Fruit fly (Drosophila melanogaster) whole organism, embryonic: ENCODE data around the gene ca.
A peak's percentile ranks its signal among the peaks of the same experiment; 100 is the strongest.

Source experiments
- Ada2b ChIP-seq: fragments of 200-800 bp; sonication (Bioruptor generic); IDR thresholded peaks from 2 replicates; pipeline ENCODE4 v1.3.6; 2022; ENCODE audit warnings: missing biosample characterization, missing genetic modification characterization
- Atf-2 ChIP-seq: fragments of 200-800 bp; sonication (Bioruptor generic); optimal IDR thresholded peaks from 2 replicates; lab custom pipeline; 2016; ENCODE audit warnings: missing biosample characterization, missing genetic modification characterization
- B-H2 ChIP-seq: fragments of 200-800 bp; sonication (Bioruptor generic); optimal IDR thresholded peaks from 2 replicates; lab custom pipeline; 2018; ENCODE audit warnings: missing biosample characterization, mild to moderate bottlenecking, missing genetic modification characterization
- BEAF-32 ChIP-seq: fragments of 200-800 bp; sonication (Bioruptor generic); optimal IDR thresholded peaks from 3 replicates; lab custom pipeline; 2017; ENCODE audit warnings: missing biosample characterization, missing genetic modification characterization, mild to moderate bottlenecking, moderate library complexity, missing genetic modification reagents
- CG11398 ChIP-seq: fragments of 200-800 bp; sonication (Bioruptor generic); optimal IDR thresholded peaks from 2 replicates; lab custom pipeline; 2016; ENCODE audit warnings: missing biosample characterization, missing genetic modification characterization
- CG12391 ChIP-seq: fragments of 200-800 bp; sonication (Bioruptor generic); optimal IDR thresholded peaks from 3 replicates; lab custom pipeline; 2018; ENCODE audit warnings: missing biosample characterization, mild to moderate bottlenecking, missing genetic modification characterization, moderate library complexity
- CG13894 ChIP-seq: fragments of 200-800 bp; sonication (Bioruptor generic); optimal IDR thresholded peaks from 3 replicates; lab custom pipeline; 2018; ENCODE audit warnings: missing biosample characterization, mild to moderate bottlenecking, missing genetic modification characterization, moderate library complexity
- CG14441 ChIP-seq: fragments of 200-800 bp; sonication (Bioruptor generic); IDR thresholded peaks from 2 replicates; pipeline ENCODE4 v1.3.6; 2022; ENCODE audit warnings: missing biosample characterization, missing genetic modification characterization
- CG14860 ChIP-seq: fragments of 200-800 bp; sonication (Bioruptor generic); IDR thresholded peaks from 3 replicates; pipeline ENCODE4 v1.3.6; 2022; ENCODE audit warnings: missing biosample characterization, missing genetic modification characterization; ENCODE audit not compliant: partially characterized antibody
- CG14965 ChIP-seq: fragments of 200-800 bp; sonication (Bioruptor generic); optimal IDR thresholded peaks from 2 replicates; lab custom pipeline; 2016; ENCODE audit warnings: missing biosample characterization, missing genetic modification characterization, borderline replicate concordance
- CG16813 ChIP-seq: fragments of 200-800 bp; sonication (Bioruptor generic); IDR thresholded peaks from 3 replicates; pipeline ENCODE4 v1.3.6; 2022; ENCODE audit warnings: missing biosample characterization, missing genetic modification characterization; ENCODE audit not compliant: partially characterized antibody
- CG17361 ChIP-seq: fragments of 200-800 bp; sonication (Bioruptor generic); IDR thresholded peaks from 3 replicates; pipeline ENCODE4 v1.3.6; 2022; ENCODE audit warnings: missing biosample characterization, missing genetic modification characterization
- CG1832 ChIP-seq: fragments of 200-800 bp; sonication (Bioruptor generic); optimal IDR thresholded peaks from 2 replicates; lab custom pipeline; 2017; ENCODE audit warnings: missing biosample characterization, mild to moderate bottlenecking, missing genetic modification characterization, inconsistent platforms
- CG2199 ChIP-seq: fragments of 200-800 bp; sonication (Bioruptor generic); IDR thresholded peaks from 3 replicates; pipeline ENCODE4 v1.3.6; 2022; ENCODE audit warnings: missing biosample characterization, missing genetic modification characterization
- CG30020 ChIP-seq: fragments of 200-800 bp; optimal IDR thresholded peaks from 2 replicates; lab custom pipeline; 2019; ENCODE audit warnings: missing biosample characterization, mild to moderate bottlenecking, missing genetic modification characterization, moderate library complexity
- CG33213 ChIP-seq: fragments of 200-800 bp; sonication (Bioruptor generic); optimal IDR thresholded peaks from 3 replicates; lab custom pipeline; 2016; ENCODE audit warnings: missing biosample characterization, missing genetic modification characterization
- CG3726 ChIP-seq: fragments of 200-800 bp; sonication (Bioruptor generic); IDR thresholded peaks from 3 replicates; pipeline ENCODE4, ENCODE4 v1.3.6; 2022; ENCODE audit warnings: missing biosample characterization, missing genetic modification characterization
- CG3838 ChIP-seq: fragments of 200-800 bp; sonication (Bioruptor generic); optimal IDR thresholded peaks from 3 replicates; lab custom pipeline; 2016; ENCODE audit warnings: missing biosample characterization, missing genetic modification characterization
- CG3995 ChIP-seq: fragments of 200-800 bp; sonication (Bioruptor generic); optimal IDR thresholded peaks from 3 replicates; lab custom pipeline; 2016; ENCODE audit warnings: missing biosample characterization, missing genetic modification characterization
- CG8290 ChIP-seq, 3 experiments: fragments of 200-800 bp; sonication (Bioruptor generic); optimal IDR thresholded peaks; 2 replicates each; lab custom pipeline; 2016 to 2019; ENCODE audit warnings: missing biosample characterization in 3 of 3, missing genetic modification characterization in 3 of 3, mild to moderate bottlenecking in 2 of 3, moderate library complexity in 1 of 3
- CG9215 ChIP-seq: fragments of 200-800 bp; sonication (Bioruptor generic); IDR thresholded peaks from 2 replicates; pipeline ENCODE4 v1.3.6; 2022; ENCODE audit warnings: missing biosample characterization, missing genetic modification characterization
- CG9817 ChIP-seq: fragments of 200-800 bp; sonication (Bioruptor generic); optimal IDR thresholded peaks from 2 replicates; lab custom pipeline; 2018; ENCODE audit warnings: missing biosample characterization, mild to moderate bottlenecking, missing genetic modification characterization, moderate library complexity
- CTCF ChIP-seq: fragments of 200-800 bp; sonication (Bioruptor generic); optimal IDR thresholded peaks from 2 replicates; lab custom pipeline; 2017; ENCODE audit warnings: missing biosample characterization, mild to moderate bottlenecking, missing genetic modification characterization, moderate library complexity
- D19B ChIP-seq: fragments of 200-800 bp; sonication (Bioruptor generic); optimal IDR thresholded peaks from 2 replicates; lab custom pipeline; 2017; ENCODE audit warnings: missing biosample characterization, mild to moderate bottlenecking, missing genetic modification characterization
- HLH54F ChIP-seq: fragments of 200-800 bp; sonication (Bioruptor generic); optimal IDR thresholded peaks from 3 replicates; lab custom pipeline; 2016; ENCODE audit warnings: missing biosample characterization, missing genetic modification characterization
- Mes4 ChIP-seq: fragments of 200-800 bp; sonication (Bioruptor generic); optimal IDR thresholded peaks from 2 replicates; lab custom pipeline; 2016; ENCODE audit warnings: missing biosample characterization, missing genetic modification characterization
- Nf-YC ChIP-seq: fragments of 200-800 bp; optimal IDR thresholded peaks from 3 replicates; lab custom pipeline; 2019; ENCODE audit warnings: missing biosample characterization, mild to moderate bottlenecking, missing genetic modification characterization, moderate library complexity
- Pdp1 ChIP-seq, 2 experiments: fragments of 200-800 bp; sonication (Bioruptor generic); optimal IDR thresholded peaks; 3 replicates each; lab custom pipeline; 2016; ENCODE audit warnings: missing biosample characterization in 2 of 2, missing genetic modification characterization in 2 of 2, mild to moderate bottlenecking in 1 of 2, moderate library complexity in 1 of 2
- Ravus ChIP-seq: fragments of 200-800 bp; sonication (Bioruptor generic); IDR thresholded peaks from 2 replicates; pipeline ENCODE4 v1.3.6; 2022; ENCODE audit warnings: missing biosample characterization, missing genetic modification characterization
- Rx ChIP-seq: fragments of 200-800 bp; sonication (Bioruptor generic); IDR thresholded peaks from 2 replicates; pipeline ENCODE4 v1.3.6; 2022; ENCODE audit warnings: missing biosample characterization, missing genetic modification characterization
- Sox102F ChIP-seq: fragments of 200-800 bp; sonication (Bioruptor generic); optimal IDR thresholded peaks from 2 replicates; lab custom pipeline; 2018; ENCODE audit warnings: missing biosample characterization, mild to moderate bottlenecking, missing genetic modification characterization, moderate library complexity
- bcd ChIP-seq: fragments of 200-800 bp; sonication (Bioruptor generic); optimal IDR thresholded peaks from 2 replicates; lab custom pipeline; 2017; ENCODE audit warnings: missing biosample characterization, mild to moderate bottlenecking, missing genetic modification characterization
- br ChIP-seq: fragments of >200 bp; optimal IDR thresholded peaks from 2 replicates; lab custom pipeline; 2017
- corto ChIP-seq: fragments of 200-800 bp; sonication (Bioruptor generic); optimal IDR thresholded peaks from 2 replicates; lab custom pipeline; 2016; ENCODE audit warnings: missing biosample characterization, mild to moderate bottlenecking, missing genetic modification characterization, moderate library complexity
- ems ChIP-seq: fragments of 200-800 bp; sonication (Bioruptor generic); optimal IDR thresholded peaks from 3 replicates; lab custom pipeline; 2016; ENCODE audit warnings: missing biosample characterization, missing genetic modification characterization
- en ChIP-seq: fragments of 200-800 bp; sonication (Bioruptor generic); optimal IDR thresholded peaks from 2 replicates; lab custom pipeline; 2016; ENCODE audit warnings: missing biosample characterization, missing genetic modification characterization
- fru ChIP-seq: fragments of >200 bp; optimal IDR thresholded peaks from 2 replicates; lab custom pipeline; 2017
- gfzf ChIP-seq: fragments of 200-800 bp; sonication (Bioruptor generic); optimal IDR thresholded peaks from 2 replicates; lab custom pipeline; 2016; ENCODE audit warnings: missing biosample characterization, mild to moderate bottlenecking, missing genetic modification characterization, moderate library complexity
- gro ChIP-seq: fragments of 200-800 bp; sonication (Bioruptor generic); optimal IDR thresholded peaks from 2 replicates; lab custom pipeline; 2016; ENCODE audit warnings: missing biosample characterization, missing genetic modification characterization
- hbn ChIP-seq: fragments of 200-800 bp; sonication (Bioruptor generic); IDR thresholded peaks from 2 replicates; pipeline ENCODE4 v1.3.6; 2022; ENCODE audit warnings: missing biosample characterization, missing genetic modification characterization; ENCODE audit not compliant: partially characterized antibody
- hkb ChIP-seq, 2 experiments: fragments of 200-800 bp in 1 of 2; fragments of >200 bp in 1 of 2; sonication (Bioruptor generic) in 1 of 2; IDR thresholded peaks in 1 of 2; optimal IDR thresholded peaks in 1 of 2; 2 replicates each; pipeline versions ENCODE4 v1.3.6 to Lab custom; 2017 to 2022; ENCODE audit warnings: missing biosample characterization in 1 of 2, missing genetic modification characterization in 1 of 2
- insv ChIP-seq, 2 experiments: fragments of 200-800 bp; sonication (Bioruptor generic); optimal IDR thresholded peaks; 3 replicates each; lab custom pipeline; 2016 to 2018; ENCODE audit warnings: missing biosample characterization in 2 of 2, missing genetic modification characterization in 2 of 2
- klu ChIP-seq: fragments of 200-800 bp; sonication (Bioruptor generic); IDR thresholded peaks from 2 replicates; pipeline ENCODE4 v1.3.6; 2022; ENCODE audit warnings: missing biosample characterization, missing genetic modification characterization
- peb ChIP-seq: fragments of 200-800 bp; sonication (Bioruptor generic); IDR thresholded peaks from 2 replicates; pipeline ENCODE4 v1.3.6; 2022; ENCODE audit warnings: missing biosample characterization, missing genetic modification characterization
- repo ChIP-seq: fragments of 200-800 bp; sonication (Bioruptor generic); optimal IDR thresholded peaks from 2 replicates; lab custom pipeline; 2016; ENCODE audit warnings: missing biosample characterization, missing genetic modification characterization
- sens-2 ChIP-seq: fragments of 200-800 bp; sonication (Bioruptor generic); IDR thresholded peaks from 2 replicates; pipeline ENCODE4 v1.3.6; 2022; ENCODE audit warnings: missing biosample characterization, missing genetic modification characterization
- tap ChIP-seq: fragments of 200-800 bp; optimal IDR thresholded peaks from 3 replicates; lab custom pipeline; 2019; ENCODE audit warnings: missing biosample characterization, mild to moderate bottlenecking, missing genetic modification characterization, moderate library complexity
- tna ChIP-seq: fragments of 200-800 bp; sonication (Bioruptor generic); IDR thresholded peaks from 2 replicates; pipeline ENCODE4 v1.3.6; 2022; ENCODE audit warnings: missing biosample characterization, missing genetic modification characterization; ENCODE audit not compliant: partially characterized antibody
- trem ChIP-seq: fragments of 200-800 bp; optimal IDR thresholded peaks from 3 replicates; lab custom pipeline; 2019; ENCODE audit warnings: missing biosample characterization, mild to moderate bottlenecking, missing genetic modification characterization, moderate library complexity
- twi ChIP-seq: fragments of 200-800 bp; optimal IDR thresholded peaks from 2 replicates; lab custom pipeline; 2019; ENCODE audit warnings: missing biosample characterization, mild to moderate bottlenecking, missing genetic modification characterization, moderate library complexity

The ca gene

dm6 chr3R:29802753-29803313 lies 3.8 kb upstream of the ca start, which contains the start of the genes Etfb and CG7789 (continued):
- peak; percentile 92 for TF ChIP-seq BEAF-32 (GFP tag; lab: Kevin White, UChicago)
- TF ChIP-seq peb (GFP tag; lab: Robert Waterston, UW), result peak; percentile 49; the same call in 1 of the 2 replicates
- TF ChIP-seq sens-2 (GFP tag; lab: Robert Waterston, UW), result peak; percentile 70; the same call in 1 of the 2 replicates
- TF ChIP-seq gro (GFP tag; lab: Kevin White, UChicago), result peak; percentile 83
- peak; percentile 48; the same call in 1 of the 2 replicates for TF ChIP-seq Rx (GFP tag; lab: Robert Waterston, UW)
- peak; percentile 75 for TF ChIP-seq CG9215 (GFP tag; lab: Robert Waterston, UW)
- TF ChIP-seq gfzf, result peak; percentile 22
- no peak for TF ChIP-seq CG14965 (GFP tag; lab: Kevin White, UChicago)
- TF ChIP-seq Ravus, result 0 out of 2 replicates have a peak, but pooled peaks have one; percentile 3
- TF ChIP-seq tap, result no peak
- peak; percentile 70 for TF ChIP-seq bcd
- peak; percentile 70 for TF ChIP-seq CG14860 (GFP tag; lab: Robert Waterston, UW)
- peak; percentile 52 for TF ChIP-seq twi (tag; lab: Kevin White, UChicago)
- TF ChIP-seq CG8290 (GFP tag; optimal IDR thresholded peaks at IDR 0.05; lab: Kevin White, UChicago), result no peak
- TF ChIP-seq CG8290 (tag; optimal IDR thresholded peaks at IDR 0.05; lab: Kevin White, UChicago), result peak in 1 of 2 experiments; percentile 4
- TF ChIP-seq fru, result no peak
- peak; percentile 58 for TF ChIP-seq CG11398
- peak; percentile 84 for TF ChIP-seq CG12391
- peak; percentile 58 for TF ChIP-seq hkb (optimal IDR thresholded peaks at IDR 0.05; lab: Kevin White, UChicago)
- TF ChIP-seq hkb (GFP tag; IDR thresholded peaks at IDR 0.05; lab: Robert Waterston, UW), result peak; percentile 81
- TF ChIP-seq CG9817 (tag; lab: Kevin White, UChicago), result peak; percentile 85
- TF ChIP-seq CG16813 (GFP tag; lab: Robert Waterston, UW), result peak; percentile 82
- no peak for TF ChIP-seq corto
- no peak for TF ChIP-seq en (GFP tag; lab: Kevin White, UChicago)
- TF ChIP-seq B-H2 (GFP tag; lab: Kevin White, UChicago), result no peak
- TF ChIP-seq br, result no peak
- no peak for TF ChIP-seq Sox102F
- peak; percentile 46 for TF ChIP-seq Mes4
- TF ChIP-seq CG30020 (tag; lab: Kevin White, UChicago), result peak; percentile 32
- peak; percentile 78 to 87 for TF ChIP-seq Pdp1 (GFP tag; optimal IDR thresholded peaks at IDR 0.05; lab: Kevin White, UChicago)
- TF ChIP-seq trem (tag; lab: Kevin White, UChicago), result peak; percentile 55
- peak; percentile 55 for TF ChIP-seq Atf-2 (GFP tag; lab: Kevin White, UChicago)
- no peak for TF ChIP-seq CG2199
- TF ChIP-seq CTCF (GFP tag; lab: Kevin White, UChicago), result peak; percentile 19
- TF ChIP-seq hbn (GFP tag; lab: Robert Waterston, UW), result peak; percentile 87
- TF ChIP-seq Ada2b (GFP tag; lab: Robert Waterston, UW), result peak; percentile 73
- TF ChIP-seq Nf-YC (tag; lab: Kevin White, UChicago), result peak; percentile 74
- TF ChIP-seq CG17361 (GFP tag; lab: Robert Waterston, UW), result no peak; the same call in 1 of the 3 replicates
- no peak for TF ChIP-seq D19B (GFP tag; lab: Kevin White, UChicago)
- peak; percentile 80 for TF ChIP-seq CG14441 (GFP tag; lab: Robert Waterston, UW)
- TF ChIP-seq CG13894 (tag; lab: Kevin White, UChicago), result no peak
- peak; percentile 84 for TF ChIP-seq HLH54F
- peak in 1 of 2 experiments; percentile 61 for TF ChIP-seq insv (GFP tag; optimal IDR thresholded peaks at IDR 0.05; lab: Kevin White, UChicago)
- peak; percentile 65 for TF ChIP-seq ems (GFP tag; lab: Kevin White, UChicago)
- no peak for TF ChIP-seq CG1832 (GFP tag; lab: Kevin White, UChicago)
- peak; percentile 54 for TF ChIP-seq repo (GFP tag; lab: Kevin White, UChicago)
- no peak for TF ChIP-seq CG3838 (GFP tag; lab: Kevin White, UChicago)
- peak; percentile 61 for TF ChIP-seq CG3995 (GFP tag; lab: Kevin White, UChicago)
- TF ChIP-seq klu, result peak; percentile 70
- no peak for TF ChIP-seq tna (GFP tag; lab: Robert Waterston, UW)
- peak; percentile 16; the same call in 1 of the 3 replicates for TF ChIP-seq CG3726 (GFP tag; lab: Robert Waterston, UW)
- TF ChIP-seq CG33213 (GFP tag; lab: Kevin White, UChicago), result peak; percentile 73
